Worm (Caenorhabditis elegans) whole organism, L2 larva: ENCODE data around the gene mec-7.

Source experiments
- ZK546.5 ChIP-seq: sonication (generic microtip); optimal IDR thresholded peaks from 2 replicates; lab custom pipeline; 2017; ENCODE audit warnings: missing biosample characterization, missing genetic modification characterization
- aly-2 ChIP-seq: fragments of 150-350 bp; optimal IDR thresholded peaks from 2 replicates; lab custom pipeline; 2014; ENCODE audit warnings: missing biosample characterization, missing genetic modification characterization
- ama-1 ChIP-seq: fragments of 150-350 bp; optimal IDR thresholded peaks from 2 replicates; lab custom pipeline; 2018; ENCODE audit warnings: inconsistent platforms
- fos-1 ChIP-seq: fragments of 150-350 bp; optimal IDR thresholded peaks from 2 replicates; lab custom pipeline; 2014; ENCODE audit warnings: missing biosample characterization, missing genetic modification characterization
- lin-39 ChIP-seq: fragments of 150-350 bp; optimal IDR thresholded peaks from 2 replicates; lab custom pipeline; 2014; ENCODE audit warnings: missing biosample characterization, missing genetic modification reagents, missing genetic modification characterization
- nhr-23 ChIP-seq: fragments of 150-350 bp; optimal IDR thresholded peaks from 2 replicates; lab custom pipeline; 2014; ENCODE audit warnings: missing biosample characterization, missing genetic modification reagents, missing genetic modification characterization
- nhr-25 ChIP-seq: fragments of 150-350 bp; sonication (generic microtip); optimal IDR thresholded peaks from 3 replicates; lab custom pipeline; 2014; ENCODE audit warnings: missing biosample characterization, missing genetic modification characterization
- ztf-11 ChIP-seq: sonication (generic microtip); optimal IDR thresholded peaks from 2 replicates; lab custom pipeline; 2017; ENCODE audit warnings: missing biosample characterization, missing genetic modification characterization

DNA sequence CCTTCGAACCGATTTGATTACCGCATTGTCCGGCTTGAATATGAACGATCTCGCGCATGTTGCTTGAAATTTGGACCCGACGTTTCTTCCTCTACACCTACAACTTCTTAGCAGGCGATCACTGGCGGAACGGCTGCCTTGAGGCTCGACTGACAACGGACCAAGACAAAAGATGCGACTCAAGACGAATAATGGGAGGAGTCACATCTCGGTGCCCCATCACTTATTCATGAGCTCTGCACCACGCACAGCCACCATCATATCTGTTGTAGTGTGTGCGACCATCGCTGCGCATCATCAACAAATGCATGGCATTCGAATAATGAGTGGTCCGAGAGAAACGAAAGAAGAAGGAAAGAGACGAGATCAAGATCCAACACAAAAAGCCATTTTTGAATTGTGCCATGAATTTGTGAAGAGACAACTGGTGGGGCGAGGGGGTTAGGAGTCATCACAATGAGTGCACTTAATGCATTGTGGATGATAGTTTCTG, at the start of gene mec-7:
- no peak for TF ChIP-seq lin-39 (tag; lab: Kevin White, UChicago)
- TF ChIP-seq nhr-25 (tag; lab: Kevin White, UChicago), result no peak
- no peak for TF ChIP-seq ztf-11 (tag; lab: Kevin White, UChicago)
- no peak for TF ChIP-seq nhr-23 (tag; lab: Kevin White, UChicago)
- no peak for TF ChIP-seq aly-2 (tag; lab: Kevin White, UChicago)
- TF ChIP-seq ama-1, result no peak
- no peak for TF ChIP-seq ZK546.5
- no peak for TF ChIP-seq fos-1 (tag; lab: Kevin White, UChicago)
